Worm (Caenorhabditis elegans) whole organism, L3 larva: ENCODE measurements around the gene col-97.

ENCODE experiments used
- ceh-28 ChIP-seq: fragments of 150-350 bp; optimal IDR thresholded peaks from 2 replicates; lab custom pipeline; 2014; ENCODE audit warnings: missing biosample characterization, missing genetic modification reagents, missing genetic modification characterization
- egl-5 ChIP-seq: fragments of 150-350 bp; optimal IDR thresholded peaks from 2 replicates; lab custom pipeline; 2017; ENCODE audit warnings: missing biosample characterization, missing genetic modification reagents, missing genetic modification characterization, inconsistent platforms
- nhr-28 ChIP-seq: fragments of 150-350 bp; optimal IDR thresholded peaks from 2 replicates; lab custom pipeline; 2014; ENCODE audit warnings: missing biosample characterization, missing genetic modification characterization
- tbx-2 ChIP-seq: sonication (generic microtip); optimal IDR thresholded peaks from 2 replicates; lab custom pipeline; 2016; ENCODE audit warnings: mild to moderate bottlenecking, missing genetic modification characterization, missing compliant biosample characterization
- unc-62 ChIP-seq: fragments of 150-350 bp; sonication (generic microtip); optimal IDR thresholded peaks from 4 replicates; lab custom pipeline; 2014; ENCODE audit warnings: missing biosample characterization, missing genetic modification reagents, missing genetic modification characterization
- zag-1 ChIP-seq: fragments of 150-350 bp; optimal IDR thresholded peaks from 2 replicates; lab custom pipeline; 2014; ENCODE audit warnings: missing biosample characterization, missing genetic modification characterization
- ztf-11 ChIP-seq: fragments of 150-350 bp; optimal IDR thresholded peaks from 2 replicates; lab custom pipeline; 2014; ENCODE audit warnings: missing biosample characterization, missing genetic modification characterization

DNA sequence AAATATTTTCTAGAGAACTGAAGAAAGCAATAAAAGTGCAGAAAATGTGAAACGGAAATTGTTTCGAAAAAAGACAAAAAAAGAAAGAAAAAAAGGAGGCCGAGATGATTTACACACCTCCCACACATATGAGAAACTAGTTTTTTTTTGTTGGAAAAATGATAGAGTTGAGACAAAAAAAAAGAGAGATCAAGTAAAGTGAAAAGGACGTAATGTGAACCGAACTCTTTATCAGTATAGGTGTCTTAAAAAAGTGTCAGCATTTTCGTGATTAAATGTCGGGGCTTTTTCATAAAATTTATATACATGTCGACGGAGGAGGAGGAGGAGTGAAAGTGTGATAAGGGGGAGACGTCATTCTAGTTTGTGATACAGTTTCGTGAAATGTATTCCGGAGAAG is 34.2 kb downstream of the col-97 start:
- no peak for TF ChIP-seq ceh-28 (tag; lab: Kevin White, UChicago)
- TF ChIP-seq ztf-11 (tag; lab: Kevin White, UChicago), result no peak
- no peak for TF ChIP-seq egl-5 (tag; lab: Kevin White, UChicago)
- no peak for TF ChIP-seq zag-1
- no peak for TF ChIP-seq tbx-2
- TF ChIP-seq nhr-28 (tag; lab: Kevin White, UChicago), result no peak
- no peak for TF ChIP-seq unc-62
